Fruit fly (Drosophila melanogaster) whole organism, embryonic: ENCODE results near the gene Chd64.

Experiments used
- Atf-2 ChIP-seq: fragments of 200-800 bp; sonication (Bioruptor generic); optimal IDR thresholded peaks from 2 replicates; lab custom pipeline; 2016; ENCODE audit warnings: missing biosample characterization, missing genetic modification characterization
- Atf3 ChIP-seq: fragments of 200-800 bp; sonication (Bioruptor generic); optimal IDR thresholded peaks from 3 replicates; lab custom pipeline; 2016; ENCODE audit warnings: missing biosample characterization, missing genetic modification characterization
- BEAF-32 ChIP-seq: fragments of 200-800 bp; sonication (Bioruptor generic); optimal IDR thresholded peaks from 3 replicates; lab custom pipeline; 2017; ENCODE audit warnings: missing biosample characterization, missing genetic modification characterization, mild to moderate bottlenecking, moderate library complexity, missing genetic modification reagents
- BtbVII ChIP-seq: fragments of 200-800 bp; sonication (Bioruptor generic); optimal IDR thresholded peaks from 3 replicates; lab custom pipeline; 2017; ENCODE audit warnings: missing biosample characterization, mild to moderate bottlenecking, missing genetic modification characterization
- CG10654 ChIP-seq: fragments of 200-800 bp; sonication (Bioruptor generic); optimal IDR thresholded peaks from 2 replicates; lab custom pipeline; 2016; ENCODE audit warnings: missing biosample characterization, missing genetic modification characterization
- CG10959 ChIP-seq: fragments of 200-800 bp; sonication (Bioruptor generic); IDR thresholded peaks from 2 replicates; pipeline ENCODE4 v1.3.6; 2022; ENCODE audit warnings: missing biosample characterization, missing genetic modification characterization
- CG1233 ChIP-seq: fragments of 200-800 bp; sonication (Bioruptor generic); optimal IDR thresholded peaks from 4 replicates; lab custom pipeline; 2018; ENCODE audit warnings: missing biosample characterization, mild to moderate bottlenecking, missing genetic modification characterization
- CG12769 ChIP-seq: fragments of 200-800 bp; sonication (Bioruptor generic); optimal IDR thresholded peaks from 2 replicates; lab custom pipeline; 2019; ENCODE audit warnings: missing biosample characterization, mild to moderate bottlenecking, missing genetic modification characterization, moderate library complexity
- CG14441 ChIP-seq: fragments of 200-800 bp; sonication (Bioruptor generic); IDR thresholded peaks from 2 replicates; pipeline ENCODE4 v1.3.6; 2022; ENCODE audit warnings: missing biosample characterization, missing genetic modification characterization
- CG15479 ChIP-seq: fragments of 200-800 bp; sonication (Bioruptor generic); optimal IDR thresholded peaks from 3 replicates; lab custom pipeline; 2019; ENCODE audit warnings: missing biosample characterization, mild to moderate bottlenecking, missing genetic modification characterization, moderate library complexity
- CG15696 ChIP-seq: fragments of 200-800 bp; sonication (Bioruptor generic); optimal IDR thresholded peaks from 2 replicates; lab custom pipeline; 2019; ENCODE audit warnings: missing biosample characterization, mild to moderate bottlenecking, missing genetic modification characterization, moderate library complexity
- CG1647 ChIP-seq: fragments of 200-800 bp; sonication (Bioruptor generic); optimal IDR thresholded peaks from 3 replicates; lab custom pipeline; 2016; ENCODE audit warnings: missing biosample characterization, missing genetic modification characterization
- CG17802 ChIP-seq: fragments of 200-800 bp; sonication (Bioruptor generic); optimal IDR thresholded peaks from 2 replicates; lab custom pipeline; 2018; ENCODE audit warnings: missing biosample characterization, mild to moderate bottlenecking, missing genetic modification characterization, moderate library complexity
- CG31388 ChIP-seq: fragments of 200-800 bp; sonication (Bioruptor generic); optimal IDR thresholded peaks from 2 replicates; lab custom pipeline; 2016; ENCODE audit warnings: missing biosample characterization, missing genetic modification characterization
- CG4404 ChIP-seq: fragments of 200-800 bp; sonication (Bioruptor generic); IDR thresholded peaks from 2 replicates; pipeline ENCODE4 v1.3.6; 2022; ENCODE audit warnings: missing biosample characterization, missing genetic modification characterization
- CG6272 ChIP-seq: fragments of 200-800 bp; sonication (Bioruptor generic); IDR thresholded peaks from 2 replicates; pipeline ENCODE4 v1.3.6; 2022; ENCODE audit warnings: missing biosample characterization, missing genetic modification characterization
- CG8089 ChIP-seq: fragments of 200-800 bp; sonication (Bioruptor generic); optimal IDR thresholded peaks from 3 replicates; lab custom pipeline; 2016; ENCODE audit warnings: missing biosample characterization, missing genetic modification characterization
- CG9215 ChIP-seq: fragments of 200-800 bp; sonication (Bioruptor generic); IDR thresholded peaks from 2 replicates; pipeline ENCODE4 v1.3.6; 2022; ENCODE audit warnings: missing biosample characterization, missing genetic modification characterization
- CG9932 ChIP-seq: fragments of 200-800 bp; sonication (Bioruptor generic); IDR thresholded peaks from 2 replicates; pipeline ENCODE4 v1.3.6; 2022; ENCODE audit warnings: missing biosample characterization, missing genetic modification characterization
- CkIIα-i1 ChIP-seq: fragments of 200-800 bp; sonication (Bioruptor generic); IDR thresholded peaks from 2 replicates; pipeline ENCODE4 v1.3.6; 2022; ENCODE audit warnings: missing biosample characterization, missing genetic modification characterization
- Dad ChIP-seq: fragments of 200-800 bp; sonication (Bioruptor generic); optimal IDR thresholded peaks from 3 replicates; lab custom pipeline; 2016; ENCODE audit warnings: missing biosample characterization, missing genetic modification characterization
- Dll ChIP-seq: fragments of 200-800 bp; sonication (Bioruptor generic); IDR thresholded peaks from 4 replicates; pipeline ENCODE4 v1.3.6; 2022; ENCODE audit warnings: missing biosample characterization, missing genetic modification characterization; ENCODE audit not compliant: partially characterized antibody
- Dref ChIP-seq: fragments of 200-800 bp; sonication (Bioruptor generic); IDR thresholded peaks from 2 replicates; pipeline ENCODE4 v1.3.6; 2022; ENCODE audit warnings: missing biosample characterization, missing genetic modification characterization
- E2f1 ChIP-seq: fragments of 200-800 bp; sonication (Bioruptor generic); IDR thresholded peaks from 2 replicates; pipeline ENCODE4 v1.3.6; 2022; ENCODE audit warnings: missing biosample characterization, missing genetic modification characterization
- HHEX ChIP-seq: fragments of 200-800 bp; sonication (Bioruptor generic); optimal IDR thresholded peaks from 3 replicates; lab custom pipeline; 2017; ENCODE audit warnings: missing biosample characterization, mild to moderate bottlenecking, missing genetic modification characterization, missing genetic modification reagents
- Hr3 ChIP-seq: fragments of 200-800 bp; sonication (Bioruptor generic); optimal IDR thresholded peaks from 3 replicates; lab custom pipeline; 2016; ENCODE audit warnings: missing biosample characterization, missing genetic modification characterization
- Kr ChIP-seq: fragments of 200-800 bp; sonication (Bioruptor generic); optimal IDR thresholded peaks from 2 replicates; lab custom pipeline; 2017; ENCODE audit warnings: missing biosample characterization, mild to moderate bottlenecking, missing genetic modification characterization
- Med ChIP-seq: fragments of 200-800 bp; sonication (Bioruptor generic); peaks from one replicate; lab custom pipeline; 2016; ENCODE audit warnings: missing biosample characterization, missing genetic modification characterization, mild to moderate bottlenecking, inconsistent platforms, moderate library complexity
- Mrtf ChIP-seq: fragments of 200-800 bp; sonication (Bioruptor generic); IDR thresholded peaks from 3 replicates; pipeline ENCODE4 v1.3.6; 2022; ENCODE audit warnings: missing biosample characterization, missing genetic modification characterization
- NfI ChIP-seq: fragments of 200-800 bp; sonication (Bioruptor generic); optimal IDR thresholded peaks from 3 replicates; lab custom pipeline; 2018; ENCODE audit warnings: missing biosample characterization, mild to moderate bottlenecking, missing genetic modification characterization, moderate library complexity
- Opbp ChIP-seq: fragments of 200-800 bp; sonication (Bioruptor generic); IDR thresholded peaks from 3 replicates; pipeline ENCODE4 v1.3.6; 2022; ENCODE audit warnings: missing biosample characterization, missing genetic modification characterization; ENCODE audit not compliant: partially characterized antibody
- Ptx1 ChIP-seq: fragments of 200-800 bp; sonication (Bioruptor generic); IDR thresholded peaks from 2 replicates; pipeline ENCODE4 v1.3.6; 2022; ENCODE audit warnings: missing biosample characterization, missing genetic modification characterization
- Rfx ChIP-seq: fragments of 200-800 bp; sonication (Bioruptor generic); IDR thresholded peaks from 2 replicates; pipeline ENCODE4 v1.3.6; 2022; ENCODE audit warnings: missing biosample characterization, missing genetic modification characterization
- Scr ChIP-seq: fragments of 200-800 bp; sonication (Bioruptor generic); IDR thresholded peaks from 2 replicates; pipeline ENCODE4 v1.3.6; 2022; ENCODE audit warnings: missing biosample characterization, missing genetic modification characterization; ENCODE audit not compliant: partially characterized antibody
- Sry-δ ChIP-seq: fragments of 200-800 bp; sonication (Bioruptor generic); optimal IDR thresholded peaks from 2 replicates; lab custom pipeline; 2016; ENCODE audit warnings: missing biosample characterization, missing genetic modification characterization
- Vsx1 ChIP-seq: fragments of 200-800 bp; sonication (Bioruptor generic); optimal IDR thresholded peaks from 2 replicates; lab custom pipeline; 2017; ENCODE audit warnings: missing biosample characterization, mild to moderate bottlenecking, missing genetic modification characterization, missing genetic modification reagents
- ase ChIP-seq: fragments of 200-800 bp; sonication (Bioruptor generic); IDR thresholded peaks from 3 replicates; pipeline ENCODE4 v1.3.6; 2022; ENCODE audit warnings: missing biosample characterization, missing genetic modification characterization
- croc ChIP-seq: fragments of 200-800 bp; sonication (Bioruptor generic); conservative IDR thresholded peaks from 3 replicates; pipeline ENCODE4 v1.3.6; 2022; ENCODE audit warnings: missing biosample characterization, missing genetic modification characterization
- dati ChIP-seq: fragments of 200-800 bp; sonication (Bioruptor generic); IDR thresholded peaks from 2 replicates; pipeline ENCODE4 v1.3.6; 2022; ENCODE audit warnings: missing biosample characterization, missing genetic modification characterization
- dysf ChIP-seq: fragments of 200-800 bp; sonication (Bioruptor generic); IDR thresholded peaks from 3 replicates; pipeline ENCODE4 v1.3.6; 2022; ENCODE audit warnings: missing biosample characterization, missing genetic modification characterization
- gfzf ChIP-seq: fragments of 200-800 bp; sonication (Bioruptor generic); optimal IDR thresholded peaks from 2 replicates; lab custom pipeline; 2016; ENCODE audit warnings: missing biosample characterization, mild to moderate bottlenecking, missing genetic modification characterization, moderate library complexity
- klu ChIP-seq: fragments of 200-800 bp; sonication (Bioruptor generic); IDR thresholded peaks from 2 replicates; pipeline ENCODE4 v1.3.6; 2022; ENCODE audit warnings: missing biosample characterization, missing genetic modification characterization
- lilli ChIP-seq: fragments of 200-800 bp; sonication (Bioruptor generic); optimal IDR thresholded peaks from 3 replicates; lab custom pipeline; 2016; ENCODE audit warnings: missing biosample characterization, missing genetic modification characterization
- mam ChIP-seq: fragments of 200-800 bp; sonication (Bioruptor generic); optimal IDR thresholded peaks from 3 replicates; lab custom pipeline; 2016; ENCODE audit warnings: missing biosample characterization, missing genetic modification characterization
- nerfin-2 ChIP-seq: fragments of 200-800 bp; sonication (Bioruptor generic); IDR thresholded peaks from 2 replicates; pipeline ENCODE4 v1.3.6; 2022; ENCODE audit warnings: missing biosample characterization, missing genetic modification characterization; ENCODE audit not compliant: partially characterized antibody
- pros ChIP-seq: fragments of 200-800 bp; sonication (Bioruptor generic); optimal IDR thresholded peaks from 3 replicates; lab custom pipeline; 2019; ENCODE audit warnings: missing biosample characterization, mild to moderate bottlenecking, missing genetic modification characterization, moderate library complexity
- sr ChIP-seq: fragments of 200-800 bp; sonication (Bioruptor generic); IDR thresholded peaks from 3 replicates; pipeline ENCODE4 v1.3.6; 2022; ENCODE audit warnings: missing biosample characterization, missing genetic modification characterization
- ssp ChIP-seq: fragments of 200-800 bp; sonication (Bioruptor generic); IDR thresholded peaks from 2 replicates; pipeline ENCODE4 v1.3.6; 2022; ENCODE audit warnings: missing biosample characterization, missing genetic modification characterization
- tin ChIP-seq: fragments of 200-800 bp; sonication (Bioruptor generic); optimal IDR thresholded peaks from 3 replicates; lab custom pipeline; 2016; ENCODE audit warnings: missing biosample characterization, missing genetic modification characterization
- vvl ChIP-seq: fragments of 200-800 bp; sonication (Bioruptor generic); IDR thresholded peaks from 2 replicates; pipeline ENCODE4 v1.3.6; 2022; ENCODE audit warnings: missing biosample characterization, missing genetic modification characterization
- zfh1 ChIP-seq: fragments of 200-800 bp; sonication (Bioruptor generic); IDR thresholded peaks from 3 replicates; pipeline ENCODE4 v1.3.6; 2022; ENCODE audit warnings: missing biosample characterization, missing genetic modification characterization

The Chd64 gene

dm6 chr3L:4102496-4103257, 19.5 kb downstream of the Chd64 start, which contains the start of gene CG14995 (continued):
- no peak for TF ChIP-seq CG14441 (GFP tag; lab: Robert Waterston, UW)
- TF ChIP-seq BtbVII (GFP tag; lab: Kevin White, UChicago) = peak; percentile 79
- TF ChIP-seq Vsx1 (GFP tag; lab: Kevin White, UChicago) = no peak
- TF ChIP-seq croc (GFP tag; lab: Robert Waterston, UW) = no peak
- TF ChIP-seq CkIIα-i1 (GFP tag; lab: Robert Waterston, UW) = no peak
- TF ChIP-seq BEAF-32 = peak; percentile 75
- TF ChIP-seq pros (GFP tag; lab: Kevin White, UChicago) = no peak
- TF ChIP-seq vvl (GFP tag; lab: Robert Waterston, UW) = peak; percentile 49; the same call in 1 of the 2 replicates
- TF ChIP-seq Med (GFP tag; lab: Kevin White, UChicago) = peak; percentile 69
- no peak for TF ChIP-seq ase (GFP tag; lab: Robert Waterston, UW)
- TF ChIP-seq NfI (GFP tag; lab: Kevin White, UChicago) = no peak
- TF ChIP-seq Mrtf (GFP tag; lab: Robert Waterston, UW) = no peak
- TF ChIP-seq HHEX (GFP tag; lab: Kevin White, UChicago) = peak; percentile 7
- no peak for TF ChIP-seq CG9215
- no peak for TF ChIP-seq CG9932 (GFP tag; lab: Robert Waterston, UW)
- peak; percentile 44 for TF ChIP-seq CG12769 (tag; lab: Kevin White, UChicago)
- no peak for TF ChIP-seq CG4404 (GFP tag; lab: Robert Waterston, UW)
- TF ChIP-seq Ptx1 = no peak
- TF ChIP-seq CG1647 = no peak
- TF ChIP-seq Dref (GFP tag; lab: Robert Waterston, UW) = peak; percentile 78
- TF ChIP-seq CG15696 = no peak
- TF ChIP-seq ssp (GFP tag; lab: Robert Waterston, UW) = no peak
- no peak for TF ChIP-seq CG31388
- no peak for TF ChIP-seq Atf-2
- no peak for TF ChIP-seq tin (GFP tag; lab: Kevin White, UChicago)
- TF ChIP-seq dati (GFP tag; lab: Robert Waterston, UW) = no peak
- TF ChIP-seq Hr3 = no peak
- peak; percentile 71; the same call in 2 of the 3 replicates for TF ChIP-seq Opbp (GFP tag; lab: Robert Waterston, UW)
- no peak for TF ChIP-seq lilli (GFP tag; lab: Kevin White, UChicago)
- no peak for TF ChIP-seq Kr
- TF ChIP-seq Atf3 = no peak
- no peak for TF ChIP-seq gfzf
- no peak for TF ChIP-seq zfh1 (GFP tag; lab: Robert Waterston, UW)
- TF ChIP-seq CG15479 = no peak
- TF ChIP-seq CG8089 (GFP tag; lab: Kevin White, UChicago) = no peak
- no peak for TF ChIP-seq CG10654
- no peak for TF ChIP-seq CG1233 (GFP tag; lab: Kevin White, UChicago)
- TF ChIP-seq Sry-δ (GFP tag; lab: Kevin White, UChicago) = peak; percentile 91
- no peak for TF ChIP-seq sr (GFP tag; lab: Robert Waterston, UW)
- no peak for TF ChIP-seq E2f1
- TF ChIP-seq CG10959 (GFP tag; lab: Robert Waterston, UW) = no peak
- peak; percentile 8; the same call in 1 of the 2 replicates for TF ChIP-seq Rfx (GFP tag; lab: Robert Waterston, UW)
- TF ChIP-seq klu (GFP tag; lab: Robert Waterston, UW) = no peak
- no peak for TF ChIP-seq CG17802
- no peak for TF ChIP-seq Dad (GFP tag; lab: Kevin White, UChicago)
- no peak for TF ChIP-seq nerfin-2 (GFP tag; lab: Robert Waterston, UW)
- TF ChIP-seq CG6272 (GFP tag; lab: Robert Waterston, UW) = no peak
- peak; percentile 74 for TF ChIP-seq Dll (GFP tag; lab: Robert Waterston, UW)
- no peak; the same call in 2 of the 3 replicates for TF ChIP-seq dysf (GFP tag; lab: Robert Waterston, UW)
- no peak for TF ChIP-seq mam (GFP tag; lab: Kevin White, UChicago)
- peak; percentile 67 for TF ChIP-seq Scr (GFP tag; lab: Robert Waterston, UW)
